Worm (Caenorhabditis elegans) whole organism, early embryonic: ENCODE measurements around the gene B0284.3.
A peak's percentile ranks its signal among the peaks of the same experiment; 100 is the strongest.

ENCODE experiments used
- ama-1 ChIP-seq: fragments of 150-350 bp; optimal IDR thresholded peaks from 2 replicates; lab custom pipeline; 2014
- flt-1 ChIP-seq: fragments of 200-800 bp; sonication (Bioruptor generic); IDR thresholded peaks from 2 replicates; pipeline ENCODE4 v1.3.6; 2022; ENCODE audit warnings: missing genetic modification characterization, missing compliant biosample characterization
- scrt-1 ChIP-seq: fragments of 200-800 bp; sonication (Bioruptor generic); IDR thresholded peaks from 2 replicates; pipeline ENCODE4 v1.3.6; 2022; ENCODE audit warnings: missing genetic modification characterization, missing compliant biosample characterization
- tbx-11 ChIP-seq: fragments of 200-800 bp; sonication (Bioruptor generic); IDR thresholded peaks from 2 replicates; pipeline ENCODE4 v1.3.6; 2022; ENCODE audit warnings: missing genetic modification characterization, missing compliant biosample characterization

- TF ChIP-seq scrt-1 (GFP tag; lab: Robert Waterston, UW) = no peak
- no peak for TF ChIP-seq flt-1 (GFP tag; lab: Robert Waterston, UW)
- TF ChIP-seq tbx-11 = 0 out of 2 replicates have a peak, but pooled peaks have one; percentile 13
- no peak for TF ChIP-seq ama-1 (lab: Kevin White, UChicago)
Measured at ce11 chrIII:4335614-4336013, 44.0 kb downstream of the B0284.3 start.
